Fruit fly (Drosophila melanogaster) whole organism, adult: Measurements from ENCODE around the gene CG10226.
A peak's percentile ranks its signal among the peaks of the same experiment; 100 is the strongest.

Source experiments
- CG11617 ChIP-seq: fragments of 200-800 bp; sonication (Bioruptor generic); optimal IDR thresholded peaks from 2 replicates; lab custom pipeline; 2017; ENCODE audit warnings: mild to moderate bottlenecking, missing biosample characterization, missing genetic modification reagents, missing genetic modification characterization
- CG12768 ChIP-seq: fragments of 200-800 bp; sonication (Bioruptor generic); optimal IDR thresholded peaks from 2 replicates; lab custom pipeline; 2017; ENCODE audit warnings: missing biosample characterization, missing genetic modification characterization, mild to moderate bottlenecking, moderate library complexity, missing genetic modification reagents
- CG14711 ChIP-seq: fragments of 200-800 bp; sonication (Bioruptor generic); optimal IDR thresholded peaks from 2 replicates; lab custom pipeline; 2018; ENCODE audit warnings: missing biosample characterization, mild to moderate bottlenecking, missing genetic modification characterization, moderate library complexity
- CG1620 ChIP-seq: fragments of 200-800 bp; sonication (Bioruptor generic); optimal IDR thresholded peaks from 2 replicates; lab custom pipeline; 2016; ENCODE audit warnings: missing biosample characterization, missing genetic modification characterization
- CG33017 ChIP-seq: fragments of 200-800 bp; sonication (Bioruptor generic); optimal IDR thresholded peaks from 2 replicates; lab custom pipeline; 2018; ENCODE audit warnings: missing biosample characterization, mild to moderate bottlenecking, missing genetic modification characterization, moderate library complexity
- CG5204 ChIP-seq: fragments of 200-800 bp; sonication (Bioruptor generic); optimal IDR thresholded peaks from 2 replicates; lab custom pipeline; 2016; ENCODE audit warnings: missing biosample characterization, missing genetic modification characterization
- CG7045 ChIP-seq: fragments of 200-800 bp; sonication (Bioruptor generic); optimal IDR thresholded peaks from 2 replicates; lab custom pipeline; 2017; ENCODE audit warnings: missing biosample characterization, mild to moderate bottlenecking, missing genetic modification characterization
- CG7101 ChIP-seq: fragments of 200-800 bp; sonication (Bioruptor generic); optimal IDR thresholded peaks from 2 replicates; lab custom pipeline; 2018; ENCODE audit warnings: missing biosample characterization, mild to moderate bottlenecking, missing genetic modification characterization, moderate library complexity
- Clk ChIP-seq: fragments of 200-800 bp; sonication (Bioruptor generic); optimal IDR thresholded peaks from 2 replicates; lab custom pipeline; 2017; ENCODE audit warnings: missing biosample characterization, missing genetic modification characterization
- Crg-1 ChIP-seq: fragments of 200-800 bp; sonication (Bioruptor generic); optimal IDR thresholded peaks from 2 replicates; lab custom pipeline; 2016; ENCODE audit warnings: missing biosample characterization, missing genetic modification characterization
- Hr96 ChIP-seq: fragments of 200-800 bp; sonication (Bioruptor generic); optimal IDR thresholded peaks from 2 replicates; lab custom pipeline; 2016; ENCODE audit warnings: missing biosample characterization, missing genetic modification characterization
- Mnt ChIP-seq: fragments of 200-800 bp; sonication (Bioruptor generic); optimal IDR thresholded peaks from 2 replicates; lab custom pipeline; 2016; ENCODE audit warnings: missing biosample characterization, mild to moderate bottlenecking, missing genetic modification characterization
- bab1 ChIP-seq: fragments of 200-800 bp; sonication (Bioruptor generic); optimal IDR thresholded peaks from 3 replicates; lab custom pipeline; 2019; ENCODE audit warnings: missing biosample characterization, mild to moderate bottlenecking, missing genetic modification characterization, moderate library complexity
- cic ChIP-seq: fragments of 200-800 bp; sonication (Bioruptor generic); optimal IDR thresholded peaks from 2 replicates; lab custom pipeline; 2017; ENCODE audit warnings: missing biosample characterization, mild to moderate bottlenecking, missing genetic modification characterization, moderate library complexity
- cnc ChIP-seq, 2 experiments: fragments of >200 bp; optimal IDR thresholded peaks; 2 replicates each; lab custom pipeline; 2017
- kay ChIP-seq: fragments of 200-800 bp; sonication (Bioruptor generic); peaks from one replicate; lab custom pipeline; 2016; ENCODE audit warnings: missing biosample characterization, missing genetic modification characterization, borderline replicate concordance
- ovo ChIP-seq: fragments of 200-800 bp; sonication (Bioruptor generic); optimal IDR thresholded peaks from 2 replicates; lab custom pipeline; 2016; ENCODE audit warnings: missing biosample characterization, missing genetic modification characterization
- pad ChIP-seq: fragments of 200-800 bp; sonication (Bioruptor generic); optimal IDR thresholded peaks from 3 replicates; lab custom pipeline; 2017; ENCODE audit warnings: missing biosample characterization, missing genetic modification characterization, mild to moderate bottlenecking, moderate library complexity, missing genetic modification reagents
- tj ChIP-seq: fragments of 200-800 bp; sonication (Bioruptor generic); optimal IDR thresholded peaks from 3 replicates; lab custom pipeline; 2017; ENCODE audit warnings: missing biosample characterization, mild to moderate bottlenecking, missing genetic modification characterization, moderate library complexity
- toe ChIP-seq: fragments of 200-800 bp; sonication (Bioruptor generic); optimal IDR thresholded peaks from 2 replicates; lab custom pipeline; 2016; ENCODE audit warnings: missing biosample characterization, missing genetic modification characterization

CG10226 gene

DNA sequence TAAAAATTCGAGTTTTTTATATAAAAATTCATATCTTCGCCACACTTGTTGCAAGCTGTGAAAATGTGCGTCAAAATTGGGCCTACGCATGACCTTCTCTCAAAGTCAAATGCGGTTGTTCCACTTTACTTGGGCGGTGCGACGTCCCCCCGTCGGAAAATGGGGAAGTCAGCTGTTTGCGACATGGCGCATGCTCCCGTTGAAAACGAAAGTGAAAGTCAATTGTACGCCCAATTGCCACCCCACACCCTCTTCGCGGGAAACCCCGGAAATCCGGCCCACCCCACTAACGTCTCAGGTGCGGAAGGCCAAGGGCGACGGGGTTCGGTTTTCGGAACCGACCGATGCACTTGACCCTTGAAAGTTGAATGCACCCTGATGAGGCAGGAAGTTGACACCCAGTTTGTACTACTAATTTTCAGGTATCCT, 22.2 kb upstream of the CG10226 start:
- TF ChIP-seq CG12768 (GFP tag; lab: Kevin White, UChicago) = no peak
- TF ChIP-seq Mnt (GFP tag; lab: Kevin White, UChicago) = no peak
- TF ChIP-seq Clk (GFP tag; lab: Kevin White, UChicago) = no peak
- TF ChIP-seq kay (GFP tag; lab: Kevin White, UChicago) = no peak
- TF ChIP-seq cnc (optimal IDR thresholded peaks at IDR 0.05; lab: Kevin White, UChicago) = no peak
- no peak for TF ChIP-seq CG1620 (GFP tag; lab: Kevin White, UChicago)
- no peak for TF ChIP-seq CG5204 (GFP tag; lab: Kevin White, UChicago)
- TF ChIP-seq CG7101 = no peak
- TF ChIP-seq pad = no peak
- no peak for TF ChIP-seq Crg-1
- no peak for TF ChIP-seq CG33017 (tag; lab: Kevin White, UChicago)
- no peak for TF ChIP-seq toe (GFP tag; lab: Kevin White, UChicago)
- no peak for TF ChIP-seq cic (GFP tag; lab: Kevin White, UChicago)
- TF ChIP-seq CG14711 (tag; lab: Kevin White, UChicago) = no peak
- no peak for TF ChIP-seq CG7045 (GFP tag; lab: Kevin White, UChicago)
- no peak for TF ChIP-seq bab1

DNA sequence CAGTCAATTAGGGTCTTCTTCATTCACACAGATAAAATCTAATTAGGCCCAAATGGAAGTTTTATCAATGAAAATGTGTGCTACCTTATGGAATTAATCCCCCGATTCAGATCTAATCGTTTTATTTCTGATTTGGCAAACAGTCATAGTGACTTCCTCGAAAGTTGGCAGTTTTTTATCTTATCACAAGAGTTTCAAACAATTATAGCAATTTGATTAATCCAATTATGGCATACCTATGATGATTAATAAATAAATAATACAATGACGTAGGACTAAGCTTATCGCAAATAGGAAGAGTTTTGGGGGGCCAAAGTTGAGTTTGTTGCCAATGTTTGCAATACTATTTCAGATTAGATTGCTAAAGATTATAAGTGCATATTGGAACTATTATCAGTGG, 21.4 kb upstream of the CG10226 start:
- TF ChIP-seq Mnt (GFP tag; lab: Kevin White, UChicago) = no peak
- TF ChIP-seq pad = no peak
- no peak for TF ChIP-seq CG11617 (GFP tag; lab: Kevin White, UChicago)
- peak; percentile 19 for TF ChIP-seq cic (GFP tag; lab: Kevin White, UChicago)
- peak; percentile 48 for TF ChIP-seq kay (GFP tag; lab: Kevin White, UChicago)
- TF ChIP-seq toe (GFP tag; lab: Kevin White, UChicago) = no peak
- TF ChIP-seq CG7101 = no peak

DNA sequence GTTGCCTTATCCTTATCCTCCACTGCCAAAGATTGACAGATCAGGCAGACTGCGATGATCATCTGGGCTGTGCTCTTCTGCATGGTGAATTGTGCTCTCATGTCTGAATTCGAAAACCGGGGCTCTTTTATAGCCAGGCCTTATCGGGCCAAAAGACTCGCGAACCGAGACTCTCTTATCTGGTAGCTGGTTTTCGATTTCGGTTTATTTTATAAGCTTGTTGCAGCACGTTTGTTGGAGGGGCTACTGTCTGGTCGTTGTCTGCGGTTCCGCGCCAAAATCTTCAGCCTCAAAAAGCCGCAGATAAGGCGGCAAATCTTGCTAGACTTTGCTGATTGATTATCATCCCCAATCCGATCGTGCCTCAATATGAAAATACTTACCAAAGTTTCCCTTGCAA, 18.8 kb upstream of the CG10226 start, which contains the start of gene CG10163:
TSS of gene CG10163 (minus strand) at position 101 of the 400 bp plus-strand sequence.
- TF ChIP-seq CG7101 = no peak
- no peak for TF ChIP-seq CG11617 (GFP tag; lab: Kevin White, UChicago)
- no peak for TF ChIP-seq kay (GFP tag; lab: Kevin White, UChicago)
- TF ChIP-seq Clk (GFP tag; lab: Kevin White, UChicago) = no peak
- no peak for TF ChIP-seq toe (GFP tag; lab: Kevin White, UChicago)
- TF ChIP-seq CG1620 (GFP tag; lab: Kevin White, UChicago) = no peak
- no peak for TF ChIP-seq Mnt (GFP tag; lab: Kevin White, UChicago)
- TF ChIP-seq ovo (GFP tag; lab: Kevin White, UChicago) = no peak

DNA sequence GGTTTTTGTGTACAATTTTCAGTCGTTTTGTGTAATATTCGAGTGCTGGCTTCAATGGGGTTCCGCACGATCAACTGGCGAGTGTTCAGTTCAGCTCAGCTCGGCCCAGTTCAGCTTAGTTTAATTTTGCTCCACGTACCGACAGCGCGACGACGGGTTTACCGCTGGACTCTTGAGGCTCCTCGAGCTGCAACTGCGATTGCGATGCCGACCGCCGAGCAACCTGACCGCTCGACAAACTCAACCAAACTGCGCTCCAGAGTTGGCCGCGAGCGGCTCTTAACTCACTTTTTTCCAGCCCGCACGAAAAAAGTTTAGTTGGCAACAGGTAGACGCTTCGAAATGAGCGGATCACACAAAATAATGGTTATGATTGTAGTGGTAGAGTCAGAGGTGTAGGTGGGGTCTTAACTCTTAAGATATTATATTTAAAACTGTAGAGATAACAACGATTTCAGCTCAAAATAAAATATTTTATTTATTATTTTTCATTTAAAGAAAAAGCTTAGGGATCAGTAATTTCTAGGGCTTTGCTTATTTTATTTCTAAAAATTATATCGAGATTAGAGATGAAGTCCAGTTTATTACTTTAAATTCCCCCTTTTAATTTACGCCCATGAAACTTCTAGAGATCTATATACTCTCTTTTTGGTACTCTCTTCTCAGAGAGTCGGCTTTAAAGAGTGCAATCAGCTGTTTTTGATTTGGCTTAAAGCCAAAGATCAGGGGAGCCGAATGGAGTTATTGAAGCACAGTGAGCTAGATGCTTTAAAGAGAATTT, 16.7 kb upstream of the CG10226 start, which contains the start of gene Best2:
TSS of gene Best2 (minus strand) at position 258 of the 781 bp plus-strand sequence.
- peak; percentile 99 for TF ChIP-seq bab1
- peak; percentile 63 for TF ChIP-seq tj
- peak; percentile 82 for TF ChIP-seq CG14711 (tag; lab: Kevin White, UChicago)
- TF ChIP-seq CG7101 = peak; percentile 93
- peak; percentile 74 for TF ChIP-seq Hr96 (GFP tag; lab: Kevin White, UChicago)
- TF ChIP-seq CG11617 (GFP tag; lab: Kevin White, UChicago) = peak; percentile 88
- TF ChIP-seq ovo (GFP tag; lab: Kevin White, UChicago) = peak; percentile 69
- TF ChIP-seq Crg-1 = peak; percentile 78
- peak; percentile 78 for TF ChIP-seq pad
- TF ChIP-seq CG12768 (GFP tag; lab: Kevin White, UChicago) = peak; percentile 85
- peak; percentile 17 for TF ChIP-seq cic (GFP tag; lab: Kevin White, UChicago)
- peak; percentile 82 for TF ChIP-seq CG33017 (tag; lab: Kevin White, UChicago)
- TF ChIP-seq Mnt (GFP tag; lab: Kevin White, UChicago) = peak; percentile 31
- peak; percentile 87 for TF ChIP-seq CG1620 (GFP tag; lab: Kevin White, UChicago)
- peak; percentile 14 for TF ChIP-seq Clk (GFP tag; lab: Kevin White, UChicago)
- peak; percentile 77 for TF ChIP-seq CG7045 (GFP tag; lab: Kevin White, UChicago)
- TF ChIP-seq toe (GFP tag; lab: Kevin White, UChicago) = peak; percentile 78
- no peak for TF ChIP-seq cnc (optimal IDR thresholded peaks at IDR 0.05; lab: Kevin White, UChicago)
- TF ChIP-seq kay (GFP tag; lab: Kevin White, UChicago) = peak; percentile 65
- peak; percentile 86 for TF ChIP-seq CG5204 (GFP tag; lab: Kevin White, UChicago)

DNA sequence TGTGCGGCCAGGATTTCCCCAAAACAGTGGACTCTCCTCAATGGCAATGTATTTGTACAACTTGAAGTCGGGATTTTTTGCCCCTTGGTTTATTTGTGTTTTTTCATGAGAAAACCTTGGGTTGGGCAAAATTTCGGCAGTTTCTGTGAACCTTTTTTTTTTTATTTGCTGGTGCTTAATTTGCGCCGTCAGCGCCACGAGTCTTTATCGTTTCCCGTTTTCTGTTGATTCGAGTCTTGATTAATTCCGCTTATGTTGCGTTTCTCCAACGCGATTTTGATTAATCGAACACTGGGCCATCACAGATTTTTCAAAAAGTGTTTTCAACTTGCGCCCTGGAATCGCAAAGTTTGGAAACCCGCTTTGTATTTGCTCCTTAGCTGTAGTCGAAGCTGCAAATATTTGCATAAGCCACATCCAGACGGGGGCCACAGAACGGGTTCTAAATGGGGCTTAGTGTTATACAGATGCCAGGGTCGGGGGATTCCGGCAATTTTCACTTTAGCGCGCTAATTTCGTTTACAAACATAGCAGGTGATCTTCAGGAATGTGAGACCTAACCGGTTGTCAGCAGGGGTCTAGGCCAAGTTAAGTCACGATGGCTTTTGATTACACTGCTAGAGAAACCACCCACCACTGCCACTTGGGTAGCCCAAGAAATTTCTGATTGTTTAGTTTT, 14.7 kb upstream of the CG10226 start:
- no peak for TF ChIP-seq CG12768 (GFP tag; lab: Kevin White, UChicago)
- TF ChIP-seq tj = peak; percentile 91

DNA sequence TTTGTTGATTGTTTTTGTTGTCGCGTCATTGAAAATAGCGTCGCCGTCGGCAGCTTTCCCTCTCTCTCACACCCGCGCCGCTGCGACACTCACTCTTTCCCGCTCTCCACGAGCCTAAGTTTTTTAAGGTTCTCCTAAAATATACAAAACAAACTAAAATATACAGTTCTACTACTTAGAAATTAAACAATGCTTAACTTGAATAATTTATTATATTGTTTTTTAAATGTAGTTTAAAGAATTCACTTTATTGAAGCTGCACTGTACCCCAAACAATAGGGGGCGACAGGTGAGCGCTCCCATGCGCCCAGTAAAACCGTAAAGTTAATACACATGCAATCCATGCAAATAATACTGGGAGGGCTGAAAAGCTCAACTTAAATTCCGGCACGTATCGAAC, 13.9 kb upstream of the CG10226 start:
- TF ChIP-seq cnc (optimal IDR thresholded peaks at IDR 0.05; lab: Kevin White, UChicago) (no peak), tj (peak; percentile 10), Mnt (GFP tag; lab: Kevin White, UChicago) (peak; percentile 28), pad (peak; percentile 19), CG14711 (tag; lab: Kevin White, UChicago) (peak; percentile 1), CG11617 (GFP tag; lab: Kevin White, UChicago) (no peak), CG33017 (tag; lab: Kevin White, UChicago) (peak; percentile 18), kay (GFP tag; lab: Kevin White, UChicago) (peak; percentile 27), bab1 (peak; percentile 73), Hr96 (GFP tag; lab: Kevin White, UChicago) (no peak), CG7101 (peak; percentile 31), toe (GFP tag; lab: Kevin White, UChicago) (no peak), CG12768 (GFP tag; lab: Kevin White, UChicago) (no peak)
